Fruit fly (Drosophila melanogaster) whole organism, embryonic: ENCODE results near the gene CG7987.

Source experiments
- C15 ChIP-seq: fragments of 200-800 bp; sonication (Bioruptor generic); IDR thresholded peaks from 3 replicates; pipeline ENCODE4 v1.3.6; 2022; ENCODE audit warnings: missing biosample characterization, missing genetic modification characterization
- CG10654 ChIP-seq: fragments of 200-800 bp; sonication (Bioruptor generic); optimal IDR thresholded peaks from 2 replicates; lab custom pipeline; 2016; ENCODE audit warnings: missing biosample characterization, missing genetic modification characterization
- CG10959 ChIP-seq: fragments of 200-800 bp; sonication (Bioruptor generic); IDR thresholded peaks from 2 replicates; pipeline ENCODE4 v1.3.6; 2022; ENCODE audit warnings: missing biosample characterization, missing genetic modification characterization
- CG11085 ChIP-seq: fragments of 200-800 bp; sonication (Bioruptor generic); IDR thresholded peaks from 2 replicates; pipeline ENCODE4 v1.3.6; 2022; ENCODE audit warnings: missing biosample characterization, missing genetic modification characterization
- CG11093 ChIP-seq: fragments of 200-800 bp; sonication (Bioruptor generic); IDR thresholded peaks from 3 replicates; pipeline ENCODE4 v1.3.6; 2022; ENCODE audit warnings: missing biosample characterization, missing genetic modification characterization
- CG1529 ChIP-seq: fragments of 200-800 bp; sonication (Bioruptor generic); optimal IDR thresholded peaks from 3 replicates; lab custom pipeline; 2018; ENCODE audit warnings: missing biosample characterization, missing genetic modification characterization
- CG15696 ChIP-seq: fragments of 200-800 bp; sonication (Bioruptor generic); optimal IDR thresholded peaks from 2 replicates; lab custom pipeline; 2019; ENCODE audit warnings: missing biosample characterization, mild to moderate bottlenecking, missing genetic modification characterization, moderate library complexity
- CG1647 ChIP-seq: fragments of 200-800 bp; sonication (Bioruptor generic); optimal IDR thresholded peaks from 3 replicates; lab custom pipeline; 2016; ENCODE audit warnings: missing biosample characterization, missing genetic modification characterization
- CG17186 ChIP-seq: fragments of 200-800 bp; sonication (Bioruptor generic); optimal IDR thresholded peaks from 3 replicates; lab custom pipeline; 2017; ENCODE audit warnings: missing biosample characterization, missing genetic modification reagents, missing genetic modification characterization
- CG17361 ChIP-seq: fragments of 200-800 bp; sonication (Bioruptor generic); IDR thresholded peaks from 3 replicates; pipeline ENCODE4 v1.3.6; 2022; ENCODE audit warnings: missing biosample characterization, missing genetic modification characterization
- CG18262 ChIP-seq: fragments of 200-800 bp; optimal IDR thresholded peaks from 3 replicates; lab custom pipeline; 2019; ENCODE audit warnings: missing biosample characterization, mild to moderate bottlenecking, missing genetic modification characterization, moderate library complexity
- CG2116 ChIP-seq: fragments of 200-800 bp; sonication (Bioruptor generic); optimal IDR thresholded peaks from 3 replicates; lab custom pipeline; 2018; ENCODE audit warnings: missing biosample characterization, mild to moderate bottlenecking, missing genetic modification characterization
- CG2678 ChIP-seq: fragments of 200-800 bp; sonication (Bioruptor generic); optimal IDR thresholded peaks from 3 replicates; lab custom pipeline; 2019; ENCODE audit warnings: missing biosample characterization, mild to moderate bottlenecking, missing genetic modification characterization, moderate library complexity
- CG2712 ChIP-seq: fragments of 200-800 bp; optimal IDR thresholded peaks from 3 replicates; lab custom pipeline; 2019; ENCODE audit warnings: missing biosample characterization, mild to moderate bottlenecking, missing genetic modification characterization, moderate library complexity
- CG2889 ChIP-seq: fragments of 200-800 bp; sonication (Bioruptor generic); IDR thresholded peaks from 3 replicates; pipeline ENCODE4 v1.3.6; 2022; ENCODE audit warnings: missing biosample characterization, missing genetic modification characterization
- CG3995 ChIP-seq: fragments of 200-800 bp; sonication (Bioruptor generic); optimal IDR thresholded peaks from 3 replicates; lab custom pipeline; 2016; ENCODE audit warnings: missing biosample characterization, missing genetic modification characterization
- CG5953 ChIP-seq: fragments of 200-800 bp; sonication (Bioruptor generic); IDR thresholded peaks from 2 replicates; pipeline ENCODE4 v1.3.6; 2022; ENCODE audit warnings: missing biosample characterization, missing genetic modification characterization
- CG6854 ChIP-seq: fragments of 200-800 bp; sonication (Bioruptor generic); optimal IDR thresholded peaks from 3 replicates; lab custom pipeline; 2017; ENCODE audit warnings: missing biosample characterization, mild to moderate bottlenecking, missing genetic modification characterization
- CG9727 ChIP-seq: fragments of 200-800 bp; sonication (Bioruptor generic); optimal IDR thresholded peaks from 3 replicates; lab custom pipeline; 2017; ENCODE audit warnings: missing biosample characterization, mild to moderate bottlenecking, missing genetic modification characterization
- CoRest ChIP-seq: fragments of 200-800 bp; sonication (Bioruptor generic); optimal IDR thresholded peaks from 3 replicates; lab custom pipeline; 2018; ENCODE audit warnings: missing biosample characterization, mild to moderate bottlenecking, missing genetic modification characterization, moderate library complexity
- Dip2 ChIP-seq: fragments of 200-800 bp; sonication (Bioruptor generic); IDR thresholded peaks from 2 replicates; pipeline ENCODE4 v1.3.6; 2022; ENCODE audit warnings: missing biosample characterization, missing genetic modification characterization
- Eip74EF ChIP-seq, 2 experiments: fragments of 200-800 bp in 1 of 2; fragments of >200 bp in 1 of 2; sonication (Bioruptor generic) in 1 of 2; optimal IDR thresholded peaks; 2 replicates each; lab custom pipeline; 2017 to 2019; ENCODE audit warnings: missing biosample characterization in 2 of 2, missing genetic modification characterization in 2 of 2, mild to moderate bottlenecking in 1 of 2, moderate library complexity in 1 of 2
- Ets97D ChIP-seq: fragments of 200-800 bp; sonication (Bioruptor generic); optimal IDR thresholded peaks from 3 replicates; lab custom pipeline; 2016; ENCODE audit warnings: missing biosample characterization, missing genetic modification characterization
- GATAe ChIP-seq: fragments of 200-800 bp; sonication (Bioruptor generic); conservative IDR thresholded peaks from 2 replicates; pipeline ENCODE4 v1.3.6; 2022; ENCODE audit warnings: missing biosample characterization, missing genetic modification characterization
- HLH4C ChIP-seq: fragments of 200-800 bp; sonication (Bioruptor generic); IDR thresholded peaks from 3 replicates; pipeline ENCODE4 v1.3.6; 2022; ENCODE audit warnings: missing biosample characterization, missing genetic modification characterization; ENCODE audit not compliant: partially characterized antibody
- HLHmδ ChIP-seq: fragments of 200-800 bp; sonication (Bioruptor generic); optimal IDR thresholded peaks from 2 replicates; lab custom pipeline; 2018; ENCODE audit warnings: missing biosample characterization, mild to moderate bottlenecking, missing genetic modification characterization, moderate library complexity
- Hand ChIP-seq: fragments of 200-800 bp; sonication (Bioruptor generic); optimal IDR thresholded peaks from 2 replicates; lab custom pipeline; 2017; ENCODE audit warnings: mild to moderate bottlenecking, missing biosample characterization, missing genetic modification reagents, missing genetic modification characterization
- Jarid2 ChIP-seq: fragments of 200-800 bp; sonication (Bioruptor generic); optimal IDR thresholded peaks from 3 replicates; lab custom pipeline; 2017; ENCODE audit warnings: mild to moderate bottlenecking, missing biosample characterization, missing genetic modification reagents, missing genetic modification characterization
- Mad ChIP-seq: fragments of 200-800 bp; sonication (Bioruptor generic); optimal IDR thresholded peaks from 2 replicates; lab custom pipeline; 2016; ENCODE audit warnings: missing biosample characterization, missing genetic modification characterization
- Mrtf ChIP-seq: fragments of 200-800 bp; sonication (Bioruptor generic); IDR thresholded peaks from 3 replicates; pipeline ENCODE4 v1.3.6; 2022; ENCODE audit warnings: missing biosample characterization, missing genetic modification characterization
- TFAM ChIP-seq: fragments of 200-800 bp; sonication (Bioruptor generic); optimal IDR thresholded peaks from 2 replicates; lab custom pipeline; 2017; ENCODE audit warnings: missing biosample characterization, missing genetic modification characterization, inconsistent platforms
- ab ChIP-seq: fragments of 200-800 bp; sonication (Bioruptor generic); optimal IDR thresholded peaks from 2 replicates; lab custom pipeline; 2016; ENCODE audit warnings: missing biosample characterization, missing genetic modification characterization
- bbx ChIP-seq: fragments of 200-800 bp; sonication (Bioruptor generic); IDR thresholded peaks from 2 replicates; pipeline ENCODE4 v1.3.6; 2022; ENCODE audit warnings: missing biosample characterization, missing genetic modification characterization; ENCODE audit not compliant: partially characterized antibody
- cg ChIP-seq: fragments of 200-800 bp; sonication (Bioruptor generic); optimal IDR thresholded peaks from 3 replicates; lab custom pipeline; 2019; ENCODE audit warnings: missing biosample characterization, mild to moderate bottlenecking, missing genetic modification characterization, moderate library complexity
- esg ChIP-seq: fragments of 200-800 bp; sonication (Bioruptor generic); conservative IDR thresholded peaks from 2 replicates; pipeline ENCODE4 v1.3.6; 2022; ENCODE audit warnings: missing biosample characterization, missing genetic modification characterization
- gcm ChIP-seq: fragments of 200-800 bp; sonication (Bioruptor generic); optimal IDR thresholded peaks from 2 replicates; lab custom pipeline; 2019; ENCODE audit warnings: missing biosample characterization, mild to moderate bottlenecking, missing genetic modification characterization, moderate library complexity
- gem ChIP-seq: fragments of 200-800 bp; sonication (Bioruptor generic); optimal IDR thresholded peaks from 2 replicates; lab custom pipeline; 2019; ENCODE audit warnings: missing biosample characterization, mild to moderate bottlenecking, missing genetic modification characterization, moderate library complexity
- hb ChIP-seq: fragments of 200-800 bp; sonication (Bioruptor generic); IDR thresholded peaks from 3 replicates; pipeline ENCODE4 v1.3.6; 2022; ENCODE audit warnings: missing biosample characterization, missing genetic modification characterization; ENCODE audit not compliant: partially characterized antibody
- nau ChIP-seq: fragments of 200-800 bp; sonication (Bioruptor generic); optimal IDR thresholded peaks from 3 replicates; lab custom pipeline; 2017; ENCODE audit warnings: missing biosample characterization, mild to moderate bottlenecking, missing genetic modification characterization, missing genetic modification reagents
- pita ChIP-seq: fragments of 200-800 bp; sonication (Bioruptor generic); optimal IDR thresholded peaks from 2 replicates; lab custom pipeline; 2017; ENCODE audit warnings: missing biosample characterization, mild to moderate bottlenecking, missing genetic modification characterization
- pros ChIP-seq: fragments of 200-800 bp; sonication (Bioruptor generic); optimal IDR thresholded peaks from 3 replicates; lab custom pipeline; 2019; ENCODE audit warnings: missing biosample characterization, mild to moderate bottlenecking, missing genetic modification characterization, moderate library complexity
- pum ChIP-seq: fragments of 200-800 bp; sonication (Bioruptor generic); optimal IDR thresholded peaks from 2 replicates; lab custom pipeline; 2016; ENCODE audit warnings: missing biosample characterization, missing genetic modification characterization
- sens-2 ChIP-seq: fragments of 200-800 bp; sonication (Bioruptor generic); IDR thresholded peaks from 2 replicates; pipeline ENCODE4 v1.3.6; 2022; ENCODE audit warnings: missing biosample characterization, missing genetic modification characterization
- seq ChIP-seq: fragments of 200-800 bp; sonication (Bioruptor generic); IDR thresholded peaks from 2 replicates; pipeline ENCODE4 v1.3.6; 2022; ENCODE audit warnings: missing biosample characterization, missing genetic modification characterization
- sisA ChIP-seq: fragments of 200-800 bp; sonication (Bioruptor generic); IDR thresholded peaks from 2 replicates; pipeline ENCODE4 v1.3.6; 2022; ENCODE audit warnings: missing biosample characterization, missing genetic modification characterization
- stwl ChIP-seq: fragments of 200-800 bp; sonication (Bioruptor generic); optimal IDR thresholded peaks from 3 replicates; lab custom pipeline; 2018; ENCODE audit warnings: missing biosample characterization, mild to moderate bottlenecking, missing genetic modification characterization, moderate library complexity
- wor ChIP-seq: fragments of 200-800 bp; sonication (Bioruptor generic); IDR thresholded peaks from 2 replicates; pipeline ENCODE4 v1.3.6; 2022; ENCODE audit warnings: missing biosample characterization, missing genetic modification characterization
- zen2 ChIP-seq: fragments of 200-800 bp; sonication (Bioruptor generic); IDR thresholded peaks from 3 replicates; pipeline ENCODE4 v1.3.6; 2022; ENCODE audit warnings: missing biosample characterization, missing genetic modification characterization; ENCODE audit not compliant: partially characterized antibody
- zfh2 ChIP-seq: fragments of 200-800 bp; sonication (Bioruptor generic); optimal IDR thresholded peaks from 2 replicates; lab custom pipeline; 2016; ENCODE audit warnings: missing biosample characterization, missing genetic modification characterization

Gene CG7987

dm6 chr3R:14574962-14575717 is 547 bp downstream of the CG7987 start (continued):
- TF ChIP-seq esg (GFP tag; lab: Robert Waterston, UW): peak; percentile 65
- peak; percentile 39; the same call in 1 of the 2 replicates for TF ChIP-seq wor (GFP tag; lab: Robert Waterston, UW)
- peak; percentile 44 for TF ChIP-seq pum (GFP tag; lab: Kevin White, UChicago)
- peak; percentile 38 for TF ChIP-seq nau
- TF ChIP-seq gcm (GFP tag; lab: Kevin White, UChicago): peak; percentile 46
- TF ChIP-seq zen2 (GFP tag; lab: Robert Waterston, UW): no peak
- TF ChIP-seq CG15696 (tag; lab: Kevin White, UChicago): peak; percentile 74
- peak; percentile 54; the same call in 1 of the 3 replicates for TF ChIP-seq Mrtf (GFP tag; lab: Robert Waterston, UW)
- TF ChIP-seq bbx: no peak
- peak; percentile 86 for TF ChIP-seq CG9727 (GFP tag; lab: Kevin White, UChicago)
- peak; percentile 89 for TF ChIP-seq CoRest (tag; lab: Kevin White, UChicago)
- peak; percentile 41; the same call in 1 of the 3 replicates for TF ChIP-seq CG11093 (GFP tag; lab: Robert Waterston, UW)
- TF ChIP-seq CG5953 (GFP tag; lab: Robert Waterston, UW): no peak
- peak; percentile 43; the same call in 1 of the 2 replicates for TF ChIP-seq CG11085 (GFP tag; lab: Robert Waterston, UW)
- peak; percentile 52 for TF ChIP-seq Mad
- TF ChIP-seq Dip2 (GFP tag; lab: Robert Waterston, UW): no peak
- TF ChIP-seq CG2712 (tag; lab: Kevin White, UChicago): peak; percentile 73
- TF ChIP-seq gem (tag; lab: Kevin White, UChicago): peak; percentile 90
- no peak for TF ChIP-seq Jarid2 (GFP tag; lab: Kevin White, UChicago)
- no peak for TF ChIP-seq CG10959 (GFP tag; lab: Robert Waterston, UW)
- TF ChIP-seq CG18262 (tag; lab: Kevin White, UChicago): peak; percentile 77
- peak; percentile 90 for TF ChIP-seq CG17361
- no peak for TF ChIP-seq stwl (tag; lab: Kevin White, UChicago)
- no peak for TF ChIP-seq TFAM (GFP tag; lab: Kevin White, UChicago)
- TF ChIP-seq HLH4C: no peak
- TF ChIP-seq Hand (GFP tag; lab: Kevin White, UChicago): peak; percentile 16
- TF ChIP-seq CG2116 (GFP tag; lab: Kevin White, UChicago): no peak
- TF ChIP-seq sens-2: 0 out of 2 replicates have a peak, but pooled peaks have one; percentile 16
- no peak for TF ChIP-seq CG2889 (GFP tag; lab: Robert Waterston, UW)
- TF ChIP-seq CG1647: no peak
- TF ChIP-seq GATAe (GFP tag; lab: Robert Waterston, UW): no peak
- TF ChIP-seq seq (GFP tag; lab: Robert Waterston, UW): no peak
- peak in 1 of 2 experiments; percentile 41 for TF ChIP-seq Eip74EF (GFP tag; optimal IDR thresholded peaks at IDR 0.05; lab: Kevin White, UChicago)
- peak; percentile 57 for TF ChIP-seq CG10654
- no peak for TF ChIP-seq pita (GFP tag; lab: Kevin White, UChicago)
- TF ChIP-seq CG3995: peak; percentile 46
- TF ChIP-seq CG17186 (GFP tag; lab: Kevin White, UChicago): no peak
- no peak for TF ChIP-seq Ets97D (GFP tag; lab: Kevin White, UChicago)
- TF ChIP-seq C15 (GFP tag; lab: Robert Waterston, UW): no peak
- TF ChIP-seq cg (GFP tag; lab: Kevin White, UChicago): no peak
- TF ChIP-seq CG1529 (GFP tag; lab: Kevin White, UChicago): peak; percentile 44
- TF ChIP-seq CG2678 (tag; lab: Kevin White, UChicago): peak; percentile 88
- TF ChIP-seq HLHmδ (GFP tag; lab: Kevin White, UChicago): no peak
- no peak for TF ChIP-seq hb (GFP tag; lab: Robert Waterston, UW)
- no peak for TF ChIP-seq pros (GFP tag; lab: Kevin White, UChicago)
- peak; percentile 61 for TF ChIP-seq zfh2
- TF ChIP-seq ab (GFP tag; lab: Kevin White, UChicago): no peak
- TF ChIP-seq sisA (GFP tag; lab: Robert Waterston, UW): peak; percentile 56; the same call in 1 of the 2 replicates
- TF ChIP-seq CG6854: no peak
